Worm (Caenorhabditis elegans): ENCODE results near the gene M151.7.

The M151.7 gene

DNA sequence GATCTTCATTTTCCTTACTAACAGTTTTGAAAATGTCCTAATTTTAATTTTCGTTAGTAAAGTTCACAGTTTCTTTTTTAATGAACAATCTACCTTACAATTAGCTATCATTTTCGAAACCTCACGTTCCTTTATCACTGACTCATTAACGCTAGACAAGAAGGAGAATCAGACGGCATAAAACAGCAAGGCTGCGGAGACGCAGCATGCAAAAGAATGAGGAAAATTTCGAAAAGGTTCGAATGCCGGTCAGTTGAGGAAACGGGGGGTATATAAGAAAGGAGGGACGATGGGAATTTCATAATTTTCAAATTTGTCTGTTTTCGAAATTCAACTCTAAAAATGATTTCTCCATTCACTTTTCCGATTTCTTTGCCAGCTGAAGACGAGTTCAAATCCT lies 39.8 kb downstream of the M151.7 start, which contains the start of gene F19B10.13:
Gene F19B10.13 (plus strand): TSS at position 343 of the 400 bp plus-strand sequence.
- TF ChIP-seq ama-1 (optimal IDR thresholded peaks at IDR 0.05) = no peak
- no peak for TF ChIP-seq ceh-36 (tag; optimal IDR thresholded peaks at IDR 0.05)
- TF ChIP-seq hmbx-1 (tag; optimal IDR thresholded peaks at IDR 0.05) = no peak
- TF ChIP-seq hmg-4 (GFP tag; optimal IDR thresholded peaks at IDR 0.05) = no peak
- no peak for TF ChIP-seq pes-1 (GFP tag; IDR thresholded peaks at IDR 0.05)
- TF ChIP-seq scrt-1 (GFP tag; IDR thresholded peaks at IDR 0.05) = no peak
- TF ChIP-seq hnd-1 (tag; optimal IDR thresholded peaks at IDR 0.05) = no peak
- TF ChIP-seq sea-1 (GFP tag; conservative IDR thresholded peaks at IDR 0.05) = no peak
- TF ChIP-seq F13C5.2 (tag; optimal IDR thresholded peaks at IDR 0.05) = no peak

DNA sequence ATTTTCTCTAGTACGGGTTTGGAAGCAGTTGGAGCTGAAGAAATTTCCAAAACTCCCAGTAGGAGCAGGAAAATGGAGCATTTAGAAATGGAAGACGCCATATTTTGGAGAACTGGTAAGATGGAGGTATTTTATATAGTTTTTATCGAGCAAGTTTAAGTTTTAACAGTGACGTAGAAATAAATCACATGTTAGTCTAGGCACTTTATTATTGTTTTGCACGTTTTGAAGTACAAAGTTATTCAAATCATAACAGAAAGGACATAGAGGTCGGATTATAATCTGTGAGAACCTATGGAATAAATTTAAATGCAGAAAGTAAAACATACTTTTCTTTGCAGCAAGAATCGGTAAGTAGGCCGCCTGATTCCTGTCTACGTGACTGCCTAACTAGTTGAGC lies 41.7 kb downstream of the M151.7 start, which contains the start of gene F19B10.6:
Gene F19B10.6 (minus strand): TSS at position 101 of the 400 bp plus-strand sequence.
- TF ChIP-seq aly-1 (tag; optimal IDR thresholded peaks at IDR 0.05) (no peak), ama-1 (optimal IDR thresholded peaks at IDR 0.05) (no peak), hnd-1 (tag; optimal IDR thresholded peaks at IDR 0.05) (no peak), pes-1 (GFP tag; IDR thresholded peaks at IDR 0.05) (no peak), scrt-1 (GFP tag; IDR thresholded peaks at IDR 0.05) (no peak), ets-7 (tag; optimal IDR thresholded peaks at IDR 0.05) (no peak)

DNA sequence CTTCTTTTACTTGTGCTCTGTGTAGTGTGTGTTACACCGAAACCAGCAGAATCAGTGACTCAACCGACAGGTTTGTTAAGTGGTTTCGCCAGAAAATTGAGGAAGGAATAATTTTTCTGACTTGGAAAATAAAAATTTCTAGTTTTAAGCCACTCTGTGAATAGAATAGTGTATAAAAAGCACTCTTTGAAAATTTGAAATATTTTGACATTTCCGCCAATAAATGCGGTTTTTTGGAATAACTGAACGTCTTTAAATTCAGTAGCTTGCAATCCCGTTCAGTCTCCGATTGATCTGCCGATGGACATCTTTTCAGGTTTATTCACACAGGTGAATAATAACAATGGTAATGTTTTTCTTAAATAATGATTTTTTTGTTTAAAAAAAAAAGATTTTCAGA lies 42.4 kb downstream of the M151.7 start, which contains the start of gene F19B10.3:
Gene F19B10.3 (plus strand): TSS at position 301 of the 400 bp plus-strand sequence.
- TF ChIP-seq tbx-37 (GFP tag; conservative IDR thresholded peaks at IDR 0.05) (no peak), tbx-11 (GFP tag; IDR thresholded peaks at IDR 0.05) (no peak), ets-7 (tag; optimal IDR thresholded peaks at IDR 0.05) (no peak), sea-1 (GFP tag; conservative IDR thresholded peaks at IDR 0.05) (no peak), hmbx-1 (tag; optimal IDR thresholded peaks at IDR 0.05) (no peak), ceh-13 (GFP tag; optimal IDR thresholded peaks at IDR 0.05) (no peak), ama-1 (optimal IDR thresholded peaks at IDR 0.05) (no peak), hnd-1 (tag; optimal IDR thresholded peaks at IDR 0.05) (no peak), F13C5.2 (tag; optimal IDR thresholded peaks at IDR 0.05) (no peak), pes-1 (GFP tag; IDR thresholded peaks at IDR 0.05) (no peak), flt-1 (GFP tag; IDR thresholded peaks at IDR 0.05) (no peak), scrt-1 (GFP tag; IDR thresholded peaks at IDR 0.05) (no peak)

DNA sequence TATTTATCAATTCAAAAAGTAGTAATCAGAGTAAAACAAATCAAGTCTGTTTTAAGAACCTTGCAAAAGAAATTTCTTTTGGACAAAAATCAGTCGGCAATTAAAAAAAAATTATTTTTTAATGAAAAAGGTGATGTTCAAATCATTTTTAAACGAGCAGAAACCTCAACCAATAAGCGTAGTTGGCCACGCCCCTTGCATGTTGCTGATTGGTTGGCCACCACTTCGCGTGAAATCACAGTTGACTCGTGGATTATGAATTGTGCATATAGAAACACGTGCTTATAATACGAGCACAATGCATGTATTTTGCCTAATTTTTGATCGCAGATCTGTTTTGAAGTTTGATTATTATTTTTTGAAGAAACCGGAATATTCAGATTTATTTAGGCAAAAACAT lies 43.1 kb downstream of the M151.7 start:
- TF ChIP-seq B0310.2 (tag; optimal IDR thresholded peaks at IDR 0.05) (no peak), scrt-1 (GFP tag; IDR thresholded peaks at IDR 0.05) (no peak), tra-4 (tag; optimal IDR thresholded peaks at IDR 0.05) (no peak), tbx-11 (GFP tag; IDR thresholded peaks at IDR 0.05) (no peak), ceh-36 (tag; optimal IDR thresholded peaks at IDR 0.05) (no peak), hmg-4 (GFP tag; optimal IDR thresholded peaks at IDR 0.05) (no peak), ets-7 (tag; optimal IDR thresholded peaks at IDR 0.05) (no peak), sea-1 (GFP tag; conservative IDR thresholded peaks at IDR 0.05) (no peak), flt-1 (GFP tag; IDR thresholded peaks at IDR 0.05) (no peak), ceh-13 (GFP tag; optimal IDR thresholded peaks at IDR 0.05) (no peak), aly-1 (tag; optimal IDR thresholded peaks at IDR 0.05) (no peak), hnd-1 (tag; optimal IDR thresholded peaks at IDR 0.05) (no peak), F13C5.2 (tag; optimal IDR thresholded peaks at IDR 0.05) (no peak)

DNA sequence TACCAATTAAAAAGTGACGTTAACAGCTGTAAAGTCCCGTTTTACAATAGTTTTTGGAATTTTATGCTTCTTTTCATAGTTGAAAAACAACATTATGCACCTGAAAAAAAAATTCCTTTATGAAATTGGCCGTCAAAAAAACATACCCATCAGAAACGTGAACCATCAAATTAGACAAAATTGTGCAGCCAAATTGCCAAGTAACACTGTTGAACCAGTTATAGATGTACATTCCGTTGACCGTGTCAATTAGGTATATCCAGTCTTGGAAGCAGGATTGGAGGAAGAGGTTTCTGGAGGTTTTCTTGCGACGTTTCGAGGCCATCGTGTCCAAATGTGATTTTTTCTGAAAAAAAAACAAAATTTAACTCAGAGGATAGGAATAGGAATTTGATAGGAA lies 47.2 kb downstream of the M151.7 start, which contains the start of gene srx-97:
Gene srx-97 (minus strand): TSS at position 101 of the 400 bp plus-strand sequence.
- TF ChIP-seq pes-1 (GFP tag; IDR thresholded peaks at IDR 0.05) (no peak), aly-1 (tag; optimal IDR thresholded peaks at IDR 0.05) (no peak), tra-4 (tag; optimal IDR thresholded peaks at IDR 0.05) (no peak), scrt-1 (GFP tag; IDR thresholded peaks at IDR 0.05) (no peak), hnd-1 (tag; optimal IDR thresholded peaks at IDR 0.05) (no peak), sea-1 (GFP tag; conservative IDR thresholded peaks at IDR 0.05) (no peak), hmbx-1 (tag; optimal IDR thresholded peaks at IDR 0.05) (no peak), hmg-4 (GFP tag; optimal IDR thresholded peaks at IDR 0.05) (no peak), flt-1 (GFP tag; IDR thresholded peaks at IDR 0.05) (no peak), B0310.2 (tag; optimal IDR thresholded peaks at IDR 0.05) (no peak), ama-1 (optimal IDR thresholded peaks at IDR 0.05) (no peak)

DNA sequence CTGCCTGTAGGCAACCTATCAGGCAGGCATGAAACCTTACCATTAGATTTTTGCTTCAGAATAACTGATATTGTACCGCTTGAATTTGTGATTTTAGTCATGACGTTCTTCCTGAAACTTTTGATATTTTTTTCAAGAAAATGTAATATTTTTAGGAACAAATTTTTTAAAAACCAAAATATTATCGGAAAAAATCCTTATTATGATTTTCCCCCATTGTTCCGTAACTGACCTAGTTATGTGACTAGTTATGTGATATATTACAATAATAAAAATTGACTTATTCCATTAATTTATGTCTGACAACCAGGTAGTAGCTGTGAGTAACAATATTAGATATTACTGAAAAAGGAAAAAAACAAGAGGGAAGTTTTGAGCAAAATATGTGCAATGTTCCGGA lies 48.8 kb downstream of the M151.7 start, which contains the start of gene srx-98:
Gene srx-98 (minus strand): TSS at position 101 of the 400 bp plus-strand sequence.
- no peak for TF ChIP-seq pes-1 (GFP tag; IDR thresholded peaks at IDR 0.05)
- no peak for TF ChIP-seq aly-1 (tag; optimal IDR thresholded peaks at IDR 0.05)
- TF ChIP-seq B0310.2 (tag; optimal IDR thresholded peaks at IDR 0.05) = no peak
- no peak for TF ChIP-seq tra-4 (tag; optimal IDR thresholded peaks at IDR 0.05)
- no peak for TF ChIP-seq ceh-36 (tag; optimal IDR thresholded peaks at IDR 0.05)
- no peak for TF ChIP-seq F13C5.2 (tag; optimal IDR thresholded peaks at IDR 0.05)
- TF ChIP-seq hmg-4 (GFP tag; optimal IDR thresholded peaks at IDR 0.05) = no peak
- TF ChIP-seq hnd-1 (tag; optimal IDR thresholded peaks at IDR 0.05) = no peak
- no peak for TF ChIP-seq sea-1 (GFP tag; conservative IDR thresholded peaks at IDR 0.05)
- TF ChIP-seq ama-1 (optimal IDR thresholded peaks at IDR 0.05) = no peak
- TF ChIP-seq scrt-1 (GFP tag; IDR thresholded peaks at IDR 0.05) = no peak
- no peak for TF ChIP-seq tbx-37 (GFP tag; conservative IDR thresholded peaks at IDR 0.05)
- TF ChIP-seq ceh-13 (GFP tag; optimal IDR thresholded peaks at IDR 0.05) = no peak
- TF ChIP-seq ets-7 (tag; optimal IDR thresholded peaks at IDR 0.05) = no peak
- no peak for TF ChIP-seq flt-1 (GFP tag; IDR thresholded peaks at IDR 0.05)
- no peak for TF ChIP-seq hmbx-1 (tag; optimal IDR thresholded peaks at IDR 0.05)

DNA sequence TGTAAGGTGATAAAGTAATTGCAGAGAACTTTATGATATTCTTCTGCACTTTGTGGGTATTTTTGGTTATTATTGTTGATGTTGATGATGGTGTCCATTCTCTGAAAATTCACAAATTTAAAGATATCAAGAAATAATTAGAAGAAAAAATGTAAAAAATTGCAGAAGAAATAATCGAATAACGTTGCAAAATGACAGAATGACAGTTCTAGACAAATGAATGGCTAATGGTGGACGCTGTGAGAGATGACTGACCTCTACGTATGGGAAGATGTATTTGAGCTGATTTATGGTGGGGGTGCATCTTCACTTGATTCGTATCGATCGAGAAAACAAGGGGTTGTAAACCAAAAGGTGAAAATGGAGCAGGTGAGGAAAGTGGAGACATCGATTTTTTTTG lies 51.4 kb downstream of the M151.7 start, which contains the start of gene sea-1:
Gene sea-1 (minus strand): TSS at position 101 of the 400 bp plus-strand sequence.
- no peak for TF ChIP-seq ceh-13 (GFP tag; optimal IDR thresholded peaks at IDR 0.05)
- TF ChIP-seq scrt-1 (GFP tag; IDR thresholded peaks at IDR 0.05) = no peak
- TF ChIP-seq pes-1 (GFP tag; IDR thresholded peaks at IDR 0.05) = no peak
- TF ChIP-seq hmg-4 (GFP tag; optimal IDR thresholded peaks at IDR 0.05) = no peak
- no peak for TF ChIP-seq hnd-1 (tag; optimal IDR thresholded peaks at IDR 0.05)
- TF ChIP-seq tbx-11 (GFP tag; IDR thresholded peaks at IDR 0.05) = no peak
- no peak for TF ChIP-seq ceh-36 (tag; optimal IDR thresholded peaks at IDR 0.05)
- no peak for TF ChIP-seq sea-1 (GFP tag; conservative IDR thresholded peaks at IDR 0.05)
- TF ChIP-seq ets-7 (tag; optimal IDR thresholded peaks at IDR 0.05) = no peak
- TF ChIP-seq hmbx-1 (tag; optimal IDR thresholded peaks at IDR 0.05) = no peak
- TF ChIP-seq tra-4 (tag; optimal IDR thresholded peaks at IDR 0.05) = no peak
- TF ChIP-seq F13C5.2 (tag; optimal IDR thresholded peaks at IDR 0.05) = no peak
- TF ChIP-seq flt-1 (GFP tag; IDR thresholded peaks at IDR 0.05) = no peak
- no peak for TF ChIP-seq aly-1 (tag; optimal IDR thresholded peaks at IDR 0.05)
- TF ChIP-seq B0310.2 (tag; optimal IDR thresholded peaks at IDR 0.05) = no peak
- TF ChIP-seq tbx-37 (GFP tag; conservative IDR thresholded peaks at IDR 0.05) = no peak
- no peak for TF ChIP-seq ama-1 (optimal IDR thresholded peaks at IDR 0.05)
